Worm (Caenorhabditis elegans): Measurements from ENCODE around the gene C05D10.4.
A peak's percentile ranks its signal among the peaks of the same experiment; 100 is the strongest.

ce11 chrIII:6139328-6139727 lies 36.7 kb upstream of the C05D10.4 start:
- TF ChIP-seq mdl-1 (tag; optimal IDR thresholded peaks at IDR 0.05): no peak
- no peak for TF ChIP-seq lin-13 (GFP tag; optimal IDR thresholded peaks at IDR 0.05)
- TF ChIP-seq ama-1 (optimal IDR thresholded peaks at IDR 0.05): no peak
- TF ChIP-seq pqm-1 (tag; optimal IDR thresholded peaks at IDR 0.05): no peak
- TF ChIP-seq zag-1 (tag; optimal IDR thresholded peaks at IDR 0.05): no peak
- TF ChIP-seq hlh-4 (tag; optimal IDR thresholded peaks at IDR 0.05): no peak
- no peak for TF ChIP-seq nhr-237 (tag; optimal IDR thresholded peaks at IDR 0.05)
- no peak for TF ChIP-seq mep-1 (tag; optimal IDR thresholded peaks at IDR 0.05)
- no peak for TF ChIP-seq egl-27 (tag; optimal IDR thresholded peaks at IDR 0.05)
- no peak for TF ChIP-seq nhr-76 (tag; optimal IDR thresholded peaks at IDR 0.05)
- TF ChIP-seq unc-62 (GFP tag; optimal IDR thresholded peaks at IDR 0.05): no peak
- no peak for TF ChIP-seq nhr-90 (tag; optimal IDR thresholded peaks at IDR 0.05; ENCODE audit: poor library complexity)
- peak; percentile 92 for TF ChIP-seq unc-86 (tag; optimal IDR thresholded peaks at IDR 0.05)

Data from whole organism, L1 larva.